Fruit fly (Drosophila melanogaster) whole organism, larva: ENCODE measurements around the gene CG43347.
"Not testable (repeated sequence)": the region's sequence is repeated elsewhere in the genome, so short reads cannot be mapped to it uniquely, and the experiment has no call there.

ENCODE experiments used
- noc ChIP-seq: fragments of 200-800 bp; sonication (Bioruptor generic); optimal IDR thresholded peaks from 3 replicates; lab custom pipeline; 2019; ENCODE audit warnings: missing biosample characterization, mild to moderate bottlenecking, missing genetic modification characterization, moderate library complexity

The CG43347 gene

DNA sequence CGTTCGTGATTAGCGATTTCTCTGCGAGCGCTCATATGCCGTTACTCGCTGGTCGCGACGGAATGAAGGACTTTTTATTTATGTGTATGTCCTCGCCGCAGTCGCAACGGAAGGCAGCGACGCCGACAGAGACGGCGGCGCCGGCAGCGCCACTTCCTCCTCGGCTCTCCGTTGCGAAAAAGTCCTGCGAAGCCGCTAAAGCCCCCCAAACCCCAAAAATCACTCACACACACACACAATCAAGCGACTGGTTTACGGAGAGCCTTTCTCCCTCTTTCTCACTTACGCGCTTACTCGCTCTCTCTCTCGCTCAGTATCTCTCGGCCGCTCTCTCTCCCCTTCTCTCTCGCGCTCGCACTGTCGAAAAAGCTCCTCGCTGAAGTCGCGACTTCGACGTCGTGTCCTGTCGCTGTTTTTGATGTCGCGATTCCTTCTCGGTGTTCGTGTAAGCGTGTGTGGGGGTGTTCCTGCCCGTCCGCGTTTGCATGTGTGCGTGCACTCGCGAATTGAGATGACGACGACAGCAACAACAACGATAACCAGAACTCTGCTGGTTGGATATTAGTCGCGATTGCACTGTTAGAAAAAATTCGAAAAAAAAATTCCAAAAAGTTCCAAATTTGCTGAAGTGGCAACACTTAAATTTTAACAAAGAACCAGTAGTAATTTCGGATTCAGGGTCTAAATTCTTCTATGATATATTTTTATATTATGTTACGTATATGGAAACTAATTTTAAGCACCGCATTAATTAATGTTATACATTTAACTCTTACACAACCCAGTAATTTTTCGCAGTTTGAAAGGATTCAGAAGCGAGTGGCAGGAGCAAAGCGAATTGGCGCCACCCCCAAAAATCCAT is at the start of gene CG43347:
Gene CG43347, minus strand, starts transcription at position 47 of the 862 bp plus-strand sequence.
- TF ChIP-seq noc, result no peak

dm6 chrX:10661743-10662142 is 41.8 kb upstream of the CG43347 start, which contains the start of gene Rab9E:
Rab9E (minus strand) TSS chrX:10661843.
- TF ChIP-seq noc, result not testable (repeated sequence)

- TF ChIP-seq noc, result no peak
Observed at dm6 chrX:10657380-10657779, 37.4 kb upstream of the CG43347 start, which contains the start of gene CG2111. CG2111 (plus strand) TSS chrX:10657680.

- no peak for TF ChIP-seq noc
Observed at dm6 chrX:10656216-10656615, 36.2 kb upstream of the CG43347 start.

DNA sequence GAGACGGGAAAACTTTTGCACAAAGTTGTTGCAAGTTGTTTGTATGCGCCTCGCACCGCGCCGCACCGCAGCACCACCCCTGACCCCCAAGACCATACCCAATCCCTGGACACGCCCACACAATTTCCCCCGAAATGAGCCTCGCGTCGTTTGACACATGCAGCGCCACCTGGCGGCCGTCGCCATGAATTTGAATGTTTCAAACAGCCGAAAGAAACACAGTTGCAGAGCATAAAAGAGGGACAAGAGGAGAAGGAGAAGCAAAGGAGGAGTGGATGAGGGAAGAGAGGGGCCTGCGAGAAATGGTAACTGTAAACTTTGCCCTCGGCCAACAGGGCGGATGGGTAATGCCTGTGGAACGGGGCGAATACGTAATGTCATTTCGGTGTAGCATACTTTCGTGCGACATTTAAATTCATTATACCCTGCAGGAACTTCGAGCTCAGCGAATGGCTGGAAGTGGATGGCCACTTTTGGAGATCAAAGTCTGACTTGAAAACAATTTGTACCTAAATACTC is 22.3 kb upstream of the CG43347 start:
- TF ChIP-seq noc, result no peak

dm6 chrX:10628874-10629273 is 8.9 kb upstream of the CG43347 start:
- TF ChIP-seq noc, result peak; percentile 15

DNA sequence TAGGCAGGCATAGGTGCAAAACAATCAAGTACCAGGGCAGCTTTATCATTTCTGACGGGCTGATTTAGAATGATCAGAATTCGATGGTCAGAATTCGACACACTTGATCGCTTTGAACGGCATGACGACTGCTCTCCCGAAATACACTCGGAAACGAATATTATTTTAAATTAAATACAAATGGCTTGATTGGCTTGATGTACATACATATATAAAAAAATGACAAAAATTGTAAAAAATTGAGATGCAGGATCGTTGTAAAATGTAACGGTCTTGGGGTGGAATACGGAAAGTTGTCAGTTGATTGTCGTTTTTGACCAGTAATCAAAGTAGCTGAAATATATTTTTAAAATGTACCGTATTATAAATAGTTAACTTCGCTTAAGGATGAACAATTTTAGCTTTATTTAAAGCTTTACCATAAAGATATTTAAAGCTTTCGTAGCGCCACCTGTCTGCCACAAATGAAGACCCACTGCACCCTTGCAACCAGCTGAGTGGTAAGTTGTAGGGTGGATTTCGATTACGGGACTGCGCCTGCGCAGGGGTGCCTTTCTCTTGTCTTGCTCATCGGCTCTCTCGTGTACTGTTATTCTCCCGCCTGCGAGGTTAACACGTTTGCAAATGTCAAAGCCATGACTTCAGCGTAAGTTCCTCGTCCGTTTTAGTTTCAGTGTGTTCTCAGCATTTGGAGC is 7.2 kb upstream of the CG43347 start, which contains the start of the genes CG9806 and X11Lbeta:
Gene CG9806, minus strand, starts transcription at position 51 of the 695 bp plus-strand sequence.
Gene X11Lbeta, plus strand, starts transcription at position 676 of the 695 bp plus-strand sequence.
- no peak for TF ChIP-seq noc

DNA sequence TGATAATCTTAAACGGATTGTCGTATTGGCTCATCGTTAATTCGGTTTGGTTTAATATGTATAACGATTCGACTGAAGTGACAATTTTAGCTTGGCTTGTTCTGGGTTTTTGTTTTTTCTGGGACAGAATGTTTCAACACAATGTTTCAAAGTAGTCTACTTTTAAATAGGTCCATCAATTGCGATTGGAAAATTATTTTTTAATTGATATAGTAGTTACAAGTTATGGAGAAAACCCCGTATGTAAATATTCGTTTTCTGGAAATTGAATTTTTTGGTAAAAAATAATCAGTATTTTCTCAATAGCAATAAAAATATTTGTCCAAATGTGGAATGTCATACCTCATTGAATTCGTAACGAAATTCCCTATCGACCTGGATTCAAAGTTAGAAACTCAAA is 3.1 kb upstream of the CG43347 start, which contains the start of gene Rab9Db:
Gene Rab9Db, minus strand, starts transcription at position 101 of the 400 bp plus-strand sequence.
- TF ChIP-seq noc, result not testable (repeated sequence)

DNA sequence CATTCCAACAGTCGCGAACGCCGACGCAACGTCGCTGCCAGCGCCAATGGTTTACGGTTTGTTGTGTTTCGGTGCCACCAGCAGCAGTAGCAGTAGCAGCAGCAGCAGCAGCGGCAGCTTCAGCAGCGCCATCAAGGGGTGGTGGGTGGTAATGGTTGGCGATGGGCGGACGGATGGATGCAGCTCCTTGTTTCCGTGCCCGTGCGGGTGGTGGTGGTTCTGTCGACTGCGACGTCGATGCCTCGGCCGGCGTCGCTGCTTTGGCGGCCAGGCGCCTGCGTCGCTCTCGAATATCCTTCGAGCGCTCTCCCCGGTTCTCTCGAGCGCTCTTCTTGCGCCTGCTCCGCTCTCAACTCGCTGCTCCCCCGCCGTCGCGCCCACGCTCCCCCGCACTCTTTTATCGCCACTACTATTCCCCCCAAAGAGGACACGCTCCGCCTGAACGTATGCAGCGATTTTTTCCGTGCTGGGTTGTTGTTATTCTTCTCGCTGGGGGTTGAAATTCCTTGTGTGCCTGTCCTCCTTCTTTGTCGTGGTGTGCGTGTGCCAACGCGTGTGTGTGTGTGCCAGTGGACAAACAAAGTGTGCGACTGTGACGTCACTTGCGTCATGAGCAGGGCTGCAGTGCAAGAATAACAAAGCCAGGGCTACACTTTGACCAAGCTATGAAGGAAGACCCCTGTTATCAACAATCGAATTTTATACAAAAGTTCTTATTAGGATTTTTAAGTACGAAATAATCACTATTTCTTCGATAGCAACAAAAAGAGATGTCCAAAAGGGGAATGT is 1.4 kb upstream of the CG43347 start:
- TF ChIP-seq noc, result no peak

- no peak for TF ChIP-seq noc
Observed at dm6 chrX:10618491-10618890, 1.5 kb downstream of the CG43347 start.

DNA sequence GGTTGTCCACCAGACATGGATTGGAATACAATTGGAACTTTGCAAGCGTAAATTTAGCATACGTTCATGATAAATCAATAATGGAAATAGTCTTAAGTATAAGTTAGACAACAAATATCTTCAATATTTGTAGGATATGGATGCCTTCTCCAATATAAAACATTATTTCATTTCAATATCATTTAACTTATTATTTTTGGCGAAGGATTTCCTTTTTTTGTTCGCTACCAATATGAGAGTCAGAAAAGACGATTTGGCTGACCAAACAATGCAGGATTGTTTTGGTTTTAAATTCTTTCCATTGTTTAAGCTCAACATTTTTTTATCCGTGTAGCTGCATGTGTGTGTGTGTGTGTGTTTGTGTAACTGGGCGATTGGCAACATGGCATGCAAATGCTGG is 4.8 kb downstream of the CG43347 start:
- no peak for TF ChIP-seq noc

DNA sequence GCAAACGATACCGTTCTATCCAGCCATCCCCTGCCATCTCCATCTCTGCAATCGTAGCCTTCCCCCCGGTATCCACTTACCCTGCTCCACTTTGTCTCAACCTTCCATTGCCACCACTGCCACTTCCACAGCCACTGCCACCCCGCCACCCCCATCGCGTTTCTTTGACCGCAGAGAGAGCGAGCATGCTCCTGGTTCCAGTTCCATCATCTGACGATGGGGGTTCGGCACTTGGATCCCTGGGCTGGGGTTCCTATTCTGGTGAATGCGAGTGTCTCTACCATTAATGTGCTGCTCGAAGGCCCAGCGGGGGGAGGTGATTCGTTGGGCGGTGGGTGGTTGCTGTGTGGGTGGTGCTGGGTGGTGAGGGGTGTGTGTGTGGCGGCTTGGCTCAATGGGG is 6.4 kb downstream of the CG43347 start:
- no peak for TF ChIP-seq noc

DNA sequence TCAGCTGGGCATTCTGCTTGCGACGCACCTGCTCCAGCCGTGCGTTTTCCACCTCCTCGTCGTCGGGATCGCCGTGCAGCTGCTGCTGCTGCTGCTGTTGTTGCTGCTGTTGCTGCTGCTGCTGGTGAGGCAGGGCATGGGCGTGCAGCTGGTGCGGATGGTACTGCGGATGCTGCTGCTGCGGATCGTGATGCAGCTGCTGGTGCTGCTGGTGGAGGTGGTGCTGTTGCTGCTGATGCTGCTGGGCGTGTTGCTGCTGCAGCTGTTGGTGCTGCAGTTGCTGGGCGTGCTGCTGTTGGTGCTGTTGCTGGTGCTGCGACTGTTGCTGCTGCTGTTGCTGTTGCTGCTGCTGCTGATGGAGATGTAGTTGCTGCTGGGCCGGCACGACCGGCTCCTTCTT is 12.4 kb downstream of the CG43347 start:
- no peak for TF ChIP-seq noc

- no peak for TF ChIP-seq noc
Observed at dm6 chrX:10606889-10607478, 13.0 kb downstream of the CG43347 start.

DNA sequence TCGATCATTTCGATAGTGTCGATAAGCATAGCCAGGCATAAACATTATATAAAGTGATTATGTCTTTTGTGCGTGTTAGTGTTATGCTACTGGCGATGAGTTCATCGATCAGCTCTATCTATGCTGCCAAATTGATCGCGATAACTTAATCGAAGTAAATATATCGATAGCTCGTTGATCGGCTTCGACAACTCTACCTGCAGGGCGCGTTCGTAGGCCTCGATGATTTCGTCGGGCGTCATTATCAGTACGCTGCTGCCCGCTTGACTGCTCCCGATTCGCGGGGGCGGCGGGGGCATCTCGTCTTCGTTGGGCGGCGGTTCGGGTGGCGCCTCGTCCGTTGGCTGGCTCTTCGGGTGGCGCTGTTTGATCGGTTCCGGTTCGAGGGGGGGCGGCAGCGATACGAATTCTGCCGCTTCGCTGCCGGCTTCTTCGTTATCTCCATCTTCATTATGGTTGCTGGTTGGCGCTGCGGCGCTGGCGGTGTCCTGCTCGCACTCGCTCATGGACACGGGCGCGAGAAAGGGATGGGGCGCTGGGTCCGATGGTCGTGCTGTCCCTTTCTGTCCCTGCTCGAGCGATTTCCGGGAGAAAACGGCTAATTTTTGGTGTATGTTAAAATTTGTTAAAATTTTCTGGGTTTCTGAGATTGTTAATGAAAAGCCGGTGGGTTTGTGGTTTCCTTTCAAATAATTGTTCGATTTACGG is 17.8 kb downstream of the CG43347 start, which contains the start of gene CG1628:
Gene CG1628, minus strand, starts transcription at position 658 of the 708 bp plus-strand sequence.
- TF ChIP-seq noc, result no peak
